Fruit fly (Drosophila melanogaster) whole organism: ENCODE data around the gene CG31817.

Source experiments
- CG8478 ChIP-seq: fragments of >200 bp; optimal IDR thresholded peaks from 2 replicates; lab custom pipeline; 2018; ENCODE audit warnings: inconsistent platforms
- Dll ChIP-seq: fragments of >200 bp; optimal IDR thresholded peaks from 2 replicates; lab custom pipeline; 2017
- EcR ChIP-seq, 2 experiments: fragments of >200 bp; optimal IDR thresholded peaks; 2 replicates each; lab custom pipeline; 2017; ENCODE audit warnings: missing biosample characterization in 2 of 2, missing genetic modification characterization in 2 of 2, missing genetic modification reagents in 2 of 2
- pan ChIP-seq: fragments of >200 bp; optimal IDR thresholded peaks from 2 replicates; lab custom pipeline; 2017
- psq ChIP-seq: fragments of >200 bp; optimal IDR thresholded peaks from 2 replicates; lab custom pipeline; 2017
- usp ChIP-seq: fragments of >200 bp; optimal IDR thresholded peaks from 2 replicates; lab custom pipeline; 2017; ENCODE audit warnings: missing biosample characterization, missing genetic modification characterization, mixed read lengths

Gene CG31817

DNA sequence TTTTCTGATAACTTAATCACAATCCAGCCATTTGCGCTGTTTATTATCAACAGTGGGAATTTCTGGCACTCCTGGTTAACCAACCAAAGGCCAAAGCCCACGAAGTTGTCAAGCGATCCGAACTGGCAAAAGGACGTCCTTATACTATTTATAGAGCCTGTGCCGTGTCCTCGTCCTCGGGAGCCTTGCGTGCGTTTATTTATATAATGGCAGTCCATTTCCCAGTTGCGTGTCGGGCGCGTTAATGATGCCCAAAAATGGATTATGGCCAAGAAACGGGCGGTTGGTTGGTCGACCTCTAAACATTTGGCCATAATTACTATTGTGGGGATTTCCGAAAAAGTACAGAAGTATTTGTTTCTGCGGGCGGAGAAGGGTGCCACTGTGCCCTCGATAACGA, 17.3 kb downstream of the CG31817 start:
- TF ChIP-seq psq (lab: Kevin White, UChicago) (no peak), pan (lab: Kevin White, UChicago) (no peak), CG8478 (lab: Kevin White, UChicago) (no peak), Dll (lab: Kevin White, UChicago) (no peak), EcR (GFP tag; optimal IDR thresholded peaks at IDR 0.05; lab: Kevin White, UChicago) (no peak), usp (GFP tag; lab: Kevin White, UChicago) (no peak)

dm6 chr2L:16319743-16320142, 17.9 kb downstream of the CG31817 start:
- TF ChIP-seq CG8478 (lab: Kevin White, UChicago) (no peak), psq (lab: Kevin White, UChicago) (no peak), EcR (GFP tag; optimal IDR thresholded peaks at IDR 0.05; lab: Kevin White, UChicago) (no peak), Dll (lab: Kevin White, UChicago) (no peak), pan (lab: Kevin White, UChicago) (no peak), usp (GFP tag; lab: Kevin White, UChicago) (no peak)

DNA sequence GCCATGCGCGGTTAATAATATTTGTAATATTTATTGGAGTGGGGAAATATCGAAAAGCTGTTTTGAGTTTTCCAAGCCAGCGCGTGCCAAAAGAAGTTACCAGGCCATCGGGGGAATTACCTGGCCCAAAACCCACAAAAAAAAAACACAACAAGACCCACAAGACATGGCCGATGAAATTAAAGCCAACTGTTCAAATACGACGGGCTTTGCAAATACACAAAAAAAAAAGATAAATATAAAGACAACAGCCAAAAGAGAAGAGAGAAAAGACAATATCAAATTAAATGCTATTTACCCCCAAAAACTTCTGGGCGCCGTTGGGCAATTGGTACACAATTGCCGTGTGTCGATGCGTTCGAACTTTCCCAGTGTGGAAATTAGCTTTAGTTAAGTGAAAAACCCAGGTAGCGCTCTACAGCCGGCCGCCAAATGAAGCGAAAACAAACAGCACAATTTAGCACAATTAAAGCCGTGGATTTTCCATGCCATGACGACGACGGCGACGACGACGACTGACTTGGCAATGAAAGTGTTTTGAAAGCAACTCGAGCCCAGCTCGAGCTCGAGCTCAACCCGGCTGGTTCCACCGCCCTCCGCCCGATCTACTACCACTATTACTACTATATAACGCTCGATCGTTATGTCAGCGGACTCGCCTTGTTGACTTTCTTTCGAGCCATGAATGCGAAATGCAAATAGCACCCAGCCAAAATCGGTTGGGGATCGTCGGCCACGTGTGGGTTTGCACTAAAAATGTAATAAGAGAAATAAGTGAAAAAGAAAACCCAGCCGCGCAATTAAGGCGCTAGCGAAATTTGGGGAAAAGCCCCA, 19.7 kb downstream of the CG31817 start:
- no peak for TF ChIP-seq Dll (lab: Kevin White, UChicago)
- no peak for TF ChIP-seq EcR (GFP tag; optimal IDR thresholded peaks at IDR 0.05; lab: Kevin White, UChicago)
- no peak for TF ChIP-seq CG8478 (lab: Kevin White, UChicago)
- TF ChIP-seq psq (lab: Kevin White, UChicago) = no peak
- TF ChIP-seq pan (lab: Kevin White, UChicago) = no peak
- no peak for TF ChIP-seq usp (GFP tag; lab: Kevin White, UChicago)

DNA sequence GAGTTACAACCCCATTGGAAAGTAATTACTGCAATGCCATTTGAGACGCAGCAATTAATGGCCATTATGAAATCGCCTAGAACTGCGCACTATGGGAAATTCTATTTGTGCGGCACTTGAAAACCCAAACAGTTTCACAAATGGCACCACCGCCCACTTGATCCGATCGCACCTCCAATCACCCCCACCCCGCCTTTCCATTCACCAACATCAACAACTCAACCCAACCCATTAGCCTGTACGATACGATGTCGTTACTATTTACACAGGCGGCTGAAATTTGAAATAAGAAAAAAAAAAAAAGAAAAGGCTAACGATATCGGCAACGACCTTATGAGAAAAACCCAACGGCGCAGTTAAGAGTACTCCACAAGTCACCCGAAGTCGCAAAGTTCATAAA, 20.6 kb downstream of the CG31817 start:
- no peak for TF ChIP-seq CG8478 (lab: Kevin White, UChicago)
- TF ChIP-seq usp (GFP tag; lab: Kevin White, UChicago) = no peak
- TF ChIP-seq pan (lab: Kevin White, UChicago) = no peak
- no peak for TF ChIP-seq Dll (lab: Kevin White, UChicago)
- no peak for TF ChIP-seq EcR (GFP tag; optimal IDR thresholded peaks at IDR 0.05; lab: Kevin White, UChicago)
- TF ChIP-seq psq (lab: Kevin White, UChicago) = no peak

- TF ChIP-seq Dll (lab: Kevin White, UChicago) = no peak
- no peak for TF ChIP-seq usp (GFP tag; lab: Kevin White, UChicago)
- TF ChIP-seq psq (lab: Kevin White, UChicago) = no peak
- no peak for TF ChIP-seq EcR (GFP tag; optimal IDR thresholded peaks at IDR 0.05; lab: Kevin White, UChicago)
- no peak for TF ChIP-seq CG8478 (lab: Kevin White, UChicago)
- TF ChIP-seq pan (lab: Kevin White, UChicago) = no peak
Measured at dm6 chr2L:16316410-16316809, 21.3 kb downstream of the CG31817 start.

dm6 chr2L:16315844-16316243, 21.8 kb downstream of the CG31817 start:
- no peak for TF ChIP-seq EcR (GFP tag; optimal IDR thresholded peaks at IDR 0.05; lab: Kevin White, UChicago)
- TF ChIP-seq CG8478 (lab: Kevin White, UChicago) = no peak
- TF ChIP-seq pan (lab: Kevin White, UChicago) = no peak
- TF ChIP-seq Dll (lab: Kevin White, UChicago) = no peak

DNA sequence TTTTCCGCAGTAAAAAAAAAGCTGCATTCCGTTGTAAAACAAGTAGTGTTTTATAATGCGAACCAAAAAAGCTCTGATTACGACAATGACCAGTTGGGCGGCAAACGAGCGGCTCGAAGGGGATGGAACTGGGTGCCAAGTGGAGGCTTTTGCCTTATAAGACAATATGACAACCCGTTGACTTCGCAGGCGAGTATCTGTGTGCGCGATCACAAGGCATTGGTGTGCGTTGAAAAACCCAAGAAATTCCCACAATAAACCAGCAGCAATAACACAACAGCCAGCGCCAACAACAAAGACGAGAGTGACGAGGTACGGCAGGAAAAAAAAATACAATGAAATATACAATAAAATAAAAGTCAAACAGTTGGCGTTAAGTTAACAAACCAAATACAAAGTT, 22.7 kb downstream of the CG31817 start:
- TF ChIP-seq EcR (GFP tag; optimal IDR thresholded peaks at IDR 0.05; lab: Kevin White, UChicago) = no peak
- no peak for TF ChIP-seq psq (lab: Kevin White, UChicago)

DNA sequence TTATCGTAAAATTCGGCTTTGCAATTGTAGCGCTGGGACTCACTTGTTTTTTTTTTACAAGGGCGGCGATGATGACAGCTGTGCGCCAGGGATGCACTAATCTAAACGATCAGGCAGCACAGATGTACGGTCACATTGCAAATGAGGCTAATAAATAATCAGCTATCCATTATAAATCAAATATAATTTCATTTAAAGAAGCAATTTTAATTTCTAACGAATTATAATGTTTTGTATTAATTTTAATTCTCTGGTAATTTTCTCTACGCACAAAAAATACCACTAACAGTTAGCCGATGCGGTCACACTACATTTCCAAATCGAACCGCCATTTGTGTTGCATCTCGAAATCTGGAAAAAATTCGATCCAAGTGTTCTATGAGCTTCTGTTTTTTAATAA, 27.0 kb downstream of the CG31817 start, which contains the start of the genes cni and fzy:
Gene cni (minus strand): TSS at position 79 of the 400 bp plus-strand sequence.
Gene fzy (plus strand): TSS at position 309 of the 400 bp plus-strand sequence.
- TF ChIP-seq pan (lab: Kevin White, UChicago) (no peak), EcR (GFP tag; optimal IDR thresholded peaks at IDR 0.05; lab: Kevin White, UChicago) (no peak), psq (lab: Kevin White, UChicago) (no peak), usp (GFP tag; lab: Kevin White, UChicago) (no peak), Dll (lab: Kevin White, UChicago) (no peak), CG8478 (lab: Kevin White, UChicago) (no peak)

dm6 chr2L:16307026-16307703, 30.5 kb downstream of the CG31817 start, which contains the start of the genes CG5861 and Syx5:
Gene CG5861 (minus strand): TSS chr2L:16307298.
Gene Syx5 (plus strand): TSS chr2L:16307346.
- TF ChIP-seq psq (lab: Kevin White, UChicago) (no peak), usp (GFP tag; lab: Kevin White, UChicago) (no peak), pan (lab: Kevin White, UChicago) (no peak), EcR (GFP tag; optimal IDR thresholded peaks at IDR 0.05; lab: Kevin White, UChicago) (no peak), CG8478 (lab: Kevin White, UChicago) (no peak), Dll (lab: Kevin White, UChicago) (no peak)

- TF ChIP-seq EcR (GFP tag; optimal IDR thresholded peaks at IDR 0.05; lab: Kevin White, UChicago) = no peak
- no peak for TF ChIP-seq psq (lab: Kevin White, UChicago)
- no peak for TF ChIP-seq CG8478 (lab: Kevin White, UChicago)
- TF ChIP-seq pan (lab: Kevin White, UChicago) = no peak
- no peak for TF ChIP-seq usp (GFP tag; lab: Kevin White, UChicago)
Measured at dm6 chr2L:16302773-16303279, 34.9 kb downstream of the CG31817 start, which contains the start of gene GMF. Gene GMF (minus strand): TSS chr2L:16302954.
